Fruit fly (Drosophila melanogaster) whole organism, embryonic: ENCODE data around the gene CG6660.

Experiments used
- ATbp ChIP-seq: fragments of 200-800 bp; sonication (Bioruptor generic); optimal IDR thresholded peaks from 2 replicates; lab custom pipeline; 2017; ENCODE audit warnings: missing biosample characterization, mild to moderate bottlenecking, missing genetic modification characterization, missing genetic modification reagents
- CG2116 ChIP-seq: fragments of 200-800 bp; sonication (Bioruptor generic); optimal IDR thresholded peaks from 3 replicates; lab custom pipeline; 2018; ENCODE audit warnings: missing biosample characterization, mild to moderate bottlenecking, missing genetic modification characterization
- CG42726 ChIP-seq: fragments of 200-800 bp; sonication (Bioruptor generic); IDR thresholded peaks from 2 replicates; pipeline ENCODE4 v1.3.6; 2022; ENCODE audit warnings: missing biosample characterization, missing genetic modification characterization; ENCODE audit not compliant: partially characterized antibody
- CG8924 ChIP-seq: fragments of 200-800 bp; optimal IDR thresholded peaks from 3 replicates; lab custom pipeline; 2019; ENCODE audit warnings: missing biosample characterization, mild to moderate bottlenecking, missing genetic modification characterization, moderate library complexity
- CG9727 ChIP-seq: fragments of 200-800 bp; sonication (Bioruptor generic); optimal IDR thresholded peaks from 3 replicates; lab custom pipeline; 2017; ENCODE audit warnings: missing biosample characterization, mild to moderate bottlenecking, missing genetic modification characterization
- Hey ChIP-seq: fragments of 200-800 bp; sonication (Bioruptor generic); optimal IDR thresholded peaks from 3 replicates; lab custom pipeline; 2018; ENCODE audit warnings: missing biosample characterization, mild to moderate bottlenecking, missing genetic modification characterization
- Sox102F ChIP-seq: fragments of 200-800 bp; sonication (Bioruptor generic); optimal IDR thresholded peaks from 2 replicates; lab custom pipeline; 2018; ENCODE audit warnings: missing biosample characterization, mild to moderate bottlenecking, missing genetic modification characterization, moderate library complexity
- bsh ChIP-seq, 2 experiments: fragments of 200-800 bp; sonication (Bioruptor generic); optimal IDR thresholded peaks; 2 replicates each; lab custom pipeline; 2017 to 2018; ENCODE audit warnings: mild to moderate bottlenecking in 2 of 2, missing biosample characterization in 2 of 2, missing genetic modification characterization in 2 of 2, moderate library complexity in 1 of 2
- pb ChIP-seq: fragments of 200-800 bp; sonication (Bioruptor generic); optimal IDR thresholded peaks from 3 replicates; lab custom pipeline; 2016; ENCODE audit warnings: missing biosample characterization, missing genetic modification characterization

DNA sequence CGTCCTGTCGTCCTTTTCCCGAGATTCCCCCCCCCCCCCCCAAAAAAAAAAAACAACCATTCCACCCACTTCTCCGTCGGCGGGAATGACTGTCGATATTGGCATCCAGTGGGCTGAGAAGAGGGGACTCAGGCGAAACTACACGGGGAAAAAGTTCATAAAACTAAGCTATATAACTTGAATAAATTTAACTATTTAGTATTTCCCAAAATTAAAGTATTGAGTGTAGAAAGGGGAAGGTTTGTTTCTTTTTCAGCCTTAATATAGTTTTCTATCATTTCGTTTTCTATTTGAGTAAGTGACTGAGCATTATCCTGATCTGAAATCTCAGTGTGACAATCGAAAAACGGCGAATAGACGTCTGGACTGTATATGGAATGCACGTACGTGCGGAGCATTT lies 31.4 kb upstream of the CG6660 start:
- TF ChIP-seq CG42726 (GFP tag; lab: Robert Waterston, UW) (no peak), Sox102F (GFP tag; lab: Kevin White, UChicago) (no peak), pb (no peak), CG9727 (GFP tag; lab: Kevin White, UChicago) (no peak), bsh (GFP tag; optimal IDR thresholded peaks at IDR 0.05; lab: Kevin White, UChicago) (no peak), CG8924 (no peak), Hey (tag; lab: Kevin White, UChicago) (no peak), ATbp (GFP tag; lab: Kevin White, UChicago) (no peak), CG2116 (GFP tag; lab: Kevin White, UChicago) (no peak)
